Fruit fly (Drosophila melanogaster): ENCODE data around the gene Ca-beta.

Ca-beta gene

dm6 chr2L:11196219-11196618 is 7.1 kb downstream of the Ca-beta start:
- TF ChIP-seq Clk (GFP tag; optimal IDR thresholded peaks at IDR 0.05) = no peak
- TF ChIP-seq CG7101 (tag; optimal IDR thresholded peaks at IDR 0.05) = no peak
- TF ChIP-seq CG1620 (GFP tag; optimal IDR thresholded peaks at IDR 0.05) = no peak
- no peak for TF ChIP-seq Crg-1 (GFP tag; optimal IDR thresholded peaks at IDR 0.05)
- TF ChIP-seq tj (GFP tag; optimal IDR thresholded peaks at IDR 0.05) = no peak
- TF ChIP-seq CG33017 (tag; optimal IDR thresholded peaks at IDR 0.05) = no peak
- TF ChIP-seq CG12768 (GFP tag; optimal IDR thresholded peaks at IDR 0.05) = no peak
- no peak for TF ChIP-seq cnc (optimal IDR thresholded peaks at IDR 0.05)
- TF ChIP-seq cic (GFP tag; optimal IDR thresholded peaks at IDR 0.05) = no peak
- TF ChIP-seq Hr96 (GFP tag; optimal IDR thresholded peaks at IDR 0.05) = no peak
- no peak for TF ChIP-seq CG7045 (GFP tag; optimal IDR thresholded peaks at IDR 0.05)

dm6 chr2L:11192691-11193090 is 10.7 kb downstream of the Ca-beta start:
- no peak for TF ChIP-seq CG11617 (GFP tag; optimal IDR thresholded peaks at IDR 0.05)
- TF ChIP-seq ovo (GFP tag; optimal IDR thresholded peaks at IDR 0.05) = no peak
- TF ChIP-seq CG33017 (tag; optimal IDR thresholded peaks at IDR 0.05) = no peak
- TF ChIP-seq kay (GFP tag; ENCODE audit: borderline replicate concordance) = no peak

dm6 chr2L:11190165-11190564 is 13.2 kb downstream of the Ca-beta start:
- TF ChIP-seq CG1620 (GFP tag; optimal IDR thresholded peaks at IDR 0.05) (no peak), ovo (GFP tag; optimal IDR thresholded peaks at IDR 0.05) (no peak), CG7101 (tag; optimal IDR thresholded peaks at IDR 0.05) (no peak), pad (GFP tag; optimal IDR thresholded peaks at IDR 0.05) (no peak), Clk (GFP tag; optimal IDR thresholded peaks at IDR 0.05) (no peak), CG33017 (tag; optimal IDR thresholded peaks at IDR 0.05) (no peak)

- TF ChIP-seq toe (GFP tag; optimal IDR thresholded peaks at IDR 0.05) = no peak
- TF ChIP-seq Mnt (GFP tag; optimal IDR thresholded peaks at IDR 0.05) = no peak
- no peak for TF ChIP-seq cnc (optimal IDR thresholded peaks at IDR 0.05)
- TF ChIP-seq CG7045 (GFP tag; optimal IDR thresholded peaks at IDR 0.05) = no peak
- TF ChIP-seq CG12768 (GFP tag; optimal IDR thresholded peaks at IDR 0.05) = no peak
- no peak for TF ChIP-seq ovo (GFP tag; optimal IDR thresholded peaks at IDR 0.05)
- no peak for TF ChIP-seq CG33017 (tag; optimal IDR thresholded peaks at IDR 0.05)
- TF ChIP-seq CG1620 (GFP tag; optimal IDR thresholded peaks at IDR 0.05) = no peak
- TF ChIP-seq Crg-1 (GFP tag; optimal IDR thresholded peaks at IDR 0.05) = no peak
- TF ChIP-seq bab1 (GFP tag; optimal IDR thresholded peaks at IDR 0.05) = no peak
- TF ChIP-seq CG5204 (GFP tag; optimal IDR thresholded peaks at IDR 0.05) = no peak
- TF ChIP-seq pad (GFP tag; optimal IDR thresholded peaks at IDR 0.05) = no peak
- TF ChIP-seq tj (GFP tag; optimal IDR thresholded peaks at IDR 0.05) = no peak
- no peak for TF ChIP-seq CG7101 (tag; optimal IDR thresholded peaks at IDR 0.05)
- no peak for TF ChIP-seq CG14711 (tag; optimal IDR thresholded peaks at IDR 0.05)
- TF ChIP-seq Clk (GFP tag; optimal IDR thresholded peaks at IDR 0.05) = no peak
- TF ChIP-seq Hr96 (GFP tag; optimal IDR thresholded peaks at IDR 0.05) = no peak
- no peak for TF ChIP-seq kay (GFP tag; ENCODE audit: borderline replicate concordance)
These were observed 14.3 kb downstream of the Ca-beta start for dm6 chr2L:11189116-11189449.

- no peak for TF ChIP-seq bab1 (GFP tag; optimal IDR thresholded peaks at IDR 0.05)
- no peak for TF ChIP-seq CG7045 (GFP tag; optimal IDR thresholded peaks at IDR 0.05)
- TF ChIP-seq cic (GFP tag; optimal IDR thresholded peaks at IDR 0.05) = no peak
- no peak for TF ChIP-seq pad (GFP tag; optimal IDR thresholded peaks at IDR 0.05)
These were observed 14.8 kb downstream of the Ca-beta start for dm6 chr2L:11188395-11189115.

dm6 chr2L:11184144-11184543 is 19.2 kb downstream of the Ca-beta start:
- TF ChIP-seq CG33017 (tag; optimal IDR thresholded peaks at IDR 0.05) = no peak
- no peak for TF ChIP-seq Clk (GFP tag; optimal IDR thresholded peaks at IDR 0.05)
- no peak for TF ChIP-seq CG11617 (GFP tag; optimal IDR thresholded peaks at IDR 0.05)
- TF ChIP-seq ovo (GFP tag; optimal IDR thresholded peaks at IDR 0.05) = no peak

- TF ChIP-seq ovo (GFP tag; optimal IDR thresholded peaks at IDR 0.05) = no peak
- no peak for TF ChIP-seq CG7101 (tag; optimal IDR thresholded peaks at IDR 0.05)
- TF ChIP-seq CG11617 (GFP tag; optimal IDR thresholded peaks at IDR 0.05) = no peak
- TF ChIP-seq Mnt (GFP tag; optimal IDR thresholded peaks at IDR 0.05) = no peak
- no peak for TF ChIP-seq cnc (optimal IDR thresholded peaks at IDR 0.05)
- no peak for TF ChIP-seq bab1 (GFP tag; optimal IDR thresholded peaks at IDR 0.05)
- TF ChIP-seq CG33017 (tag; optimal IDR thresholded peaks at IDR 0.05) = no peak
- TF ChIP-seq Hr96 (GFP tag; optimal IDR thresholded peaks at IDR 0.05) = no peak
- TF ChIP-seq Crg-1 (GFP tag; optimal IDR thresholded peaks at IDR 0.05) = no peak
- TF ChIP-seq CG1620 (GFP tag; optimal IDR thresholded peaks at IDR 0.05) = no peak
- no peak for TF ChIP-seq Clk (GFP tag; optimal IDR thresholded peaks at IDR 0.05)
- no peak for TF ChIP-seq pad (GFP tag; optimal IDR thresholded peaks at IDR 0.05)
- TF ChIP-seq tj (GFP tag; optimal IDR thresholded peaks at IDR 0.05) = peak; percentile 86
- TF ChIP-seq kay (GFP tag; ENCODE audit: borderline replicate concordance) = peak; percentile 20
These were observed 20.6 kb downstream of the Ca-beta start for dm6 chr2L:11182610-11183243.

All from whole organism, adult.